Worm (Caenorhabditis elegans): ENCODE data around the gene F45E1.4.

DNA sequence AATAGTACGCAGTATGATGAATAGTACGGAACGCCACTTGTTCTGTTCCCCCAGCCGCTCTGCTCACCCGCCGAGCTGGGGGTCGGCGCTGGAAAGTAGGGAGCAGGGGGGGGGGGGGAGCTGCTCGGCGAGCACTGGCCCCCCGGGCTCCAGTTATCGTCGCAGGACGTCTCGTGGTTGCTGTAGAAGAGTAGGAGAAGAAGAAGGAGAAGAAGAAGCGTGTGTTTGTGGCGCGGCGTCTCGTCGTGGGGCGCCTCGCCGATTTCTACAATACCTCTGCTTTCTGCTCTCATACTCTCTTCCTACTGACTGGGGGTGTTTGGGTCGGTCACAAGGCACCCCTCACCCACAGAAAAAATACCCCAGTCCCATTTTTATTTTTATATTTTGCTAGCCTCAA, 31.5 kb downstream of the F45E1.4 start:
- peak; percentile 39; the same call in 1 of the 2 replicates for TF ChIP-seq nhr-19 (GFP tag; conservative IDR thresholded peaks at IDR 0.05)
- TF ChIP-seq jun-1 (tag; optimal IDR thresholded peaks at IDR 0.05), result no peak
- peak; percentile 17 for TF ChIP-seq egl-13 (tag; optimal IDR thresholded peaks at IDR 0.05)
